Fruit fly (Drosophila melanogaster): ENCODE results near the gene CG8353.

dm6 chr2L:8241700-8242099 is 27.9 kb downstream of the CG8353 start, which contains the start of gene Spn28F:
- TF ChIP-seq Hr96 (GFP tag; optimal IDR thresholded peaks at IDR 0.05) (no peak), Mnt (GFP tag; optimal IDR thresholded peaks at IDR 0.05) (no peak), CG11617 (GFP tag; optimal IDR thresholded peaks at IDR 0.05) (no peak), cnc (optimal IDR thresholded peaks at IDR 0.05) (no peak), CG12768 (GFP tag; optimal IDR thresholded peaks at IDR 0.05) (no peak), bab1 (GFP tag; optimal IDR thresholded peaks at IDR 0.05) (no peak), kay (GFP tag; ENCODE audit: borderline replicate concordance) (no peak), Clk (GFP tag; optimal IDR thresholded peaks at IDR 0.05) (no peak), ovo (GFP tag; optimal IDR thresholded peaks at IDR 0.05) (no peak), CG14711 (tag; optimal IDR thresholded peaks at IDR 0.05) (no peak), toe (GFP tag; optimal IDR thresholded peaks at IDR 0.05) (no peak), Crg-1 (GFP tag; optimal IDR thresholded peaks at IDR 0.05) (no peak), pad (GFP tag; optimal IDR thresholded peaks at IDR 0.05) (no peak), tj (GFP tag; optimal IDR thresholded peaks at IDR 0.05) (no peak)
